Fruit fly (Drosophila melanogaster) whole organism, embryonic: ENCODE data around the gene red.
A peak's percentile ranks its signal among the peaks of the same experiment; 100 is the strongest.

Experiments
- Asciz ChIP-seq: fragments of 200-800 bp; sonication (Bioruptor generic); optimal IDR thresholded peaks from 2 replicates; lab custom pipeline; 2017; ENCODE audit warnings: missing biosample characterization, mild to moderate bottlenecking, missing genetic modification characterization, missing genetic modification reagents
- Bteb2 ChIP-seq: fragments of 200-800 bp; sonication (Bioruptor generic); optimal IDR thresholded peaks from 2 replicates; lab custom pipeline; 2016; ENCODE audit warnings: missing biosample characterization, missing genetic modification characterization
- C15 ChIP-seq: fragments of 200-800 bp; sonication (Bioruptor generic); IDR thresholded peaks from 3 replicates; pipeline ENCODE4 v1.3.6; 2022; ENCODE audit warnings: missing biosample characterization, missing genetic modification characterization
- CG10321 ChIP-seq: fragments of 200-800 bp; sonication (Bioruptor generic); IDR thresholded peaks from 2 replicates; pipeline ENCODE4 v1.3.6; 2022; ENCODE audit warnings: missing biosample characterization, missing genetic modification characterization
- CG10431 ChIP-seq: fragments of 200-800 bp; sonication (Bioruptor generic); optimal IDR thresholded peaks from 3 replicates; lab custom pipeline; 2018; ENCODE audit warnings: missing biosample characterization, mild to moderate bottlenecking, missing genetic modification characterization
- CG10462 ChIP-seq: fragments of 200-800 bp; sonication (Bioruptor generic); optimal IDR thresholded peaks from 2 replicates; lab custom pipeline; 2016; ENCODE audit warnings: missing biosample characterization, missing genetic modification characterization
- CG10654 ChIP-seq: fragments of 200-800 bp; sonication (Bioruptor generic); optimal IDR thresholded peaks from 2 replicates; lab custom pipeline; 2016; ENCODE audit warnings: missing biosample characterization, missing genetic modification characterization
- CG11504 ChIP-seq: fragments of 200-800 bp; sonication (Bioruptor generic); optimal IDR thresholded peaks from 3 replicates; lab custom pipeline; 2019; ENCODE audit warnings: missing biosample characterization, mild to moderate bottlenecking, missing genetic modification characterization, moderate library complexity
- CG11695 ChIP-seq: fragments of 200-800 bp; sonication (Bioruptor generic); IDR thresholded peaks from 3 replicates; pipeline ENCODE4 v1.3.6; 2022; ENCODE audit warnings: missing biosample characterization, missing genetic modification characterization
- CG12391 ChIP-seq: fragments of 200-800 bp; sonication (Bioruptor generic); optimal IDR thresholded peaks from 3 replicates; lab custom pipeline; 2018; ENCODE audit warnings: missing biosample characterization, mild to moderate bottlenecking, missing genetic modification characterization, moderate library complexity
- CG14667 ChIP-seq: fragments of 200-800 bp; sonication (Bioruptor generic); IDR thresholded peaks from 2 replicates; pipeline ENCODE4 v1.3.6; 2022; ENCODE audit warnings: missing biosample characterization, missing genetic modification characterization
- CG14710 ChIP-seq: fragments of 200-800 bp; sonication (Bioruptor generic); optimal IDR thresholded peaks from 3 replicates; lab custom pipeline; 2019; ENCODE audit warnings: missing biosample characterization, mild to moderate bottlenecking, missing genetic modification characterization, moderate library complexity
- CG15011 ChIP-seq: fragments of 200-800 bp; sonication (Bioruptor generic); optimal IDR thresholded peaks from 3 replicates; lab custom pipeline; 2018; ENCODE audit warnings: missing biosample characterization, mild to moderate bottlenecking, missing genetic modification characterization
- CG2120 ChIP-seq: fragments of 200-800 bp; sonication (Bioruptor generic); optimal IDR thresholded peaks from 3 replicates; lab custom pipeline; 2016; ENCODE audit warnings: missing biosample characterization, missing genetic modification characterization
- CG31441 ChIP-seq: fragments of 200-800 bp; sonication (Bioruptor generic); IDR thresholded peaks from 2 replicates; pipeline ENCODE4 v1.3.6; 2022; ENCODE audit warnings: missing biosample characterization, missing genetic modification characterization
- CG4360 ChIP-seq: fragments of 200-800 bp; sonication (Bioruptor generic); IDR thresholded peaks from 2 replicates; pipeline ENCODE4 v1.3.6; 2022; ENCODE audit warnings: missing biosample characterization, missing genetic modification characterization
- CG7556 ChIP-seq: fragments of 200-800 bp; sonication (Bioruptor generic); optimal IDR thresholded peaks from 2 replicates; lab custom pipeline; 2017; ENCODE audit warnings: missing biosample characterization, mild to moderate bottlenecking, missing genetic modification characterization
- CG7839 ChIP-seq: fragments of 200-800 bp; sonication (Bioruptor generic); optimal IDR thresholded peaks from 3 replicates; lab custom pipeline; 2018; ENCODE audit warnings: missing biosample characterization, mild to moderate bottlenecking, missing genetic modification characterization, moderate library complexity
- CG8765 ChIP-seq: fragments of 200-800 bp; sonication (Bioruptor generic); IDR thresholded peaks from 2 replicates; pipeline ENCODE4 v1.3.6; 2022; ENCODE audit warnings: missing biosample characterization, missing genetic modification characterization
- D ChIP-seq, 2 experiments: fragments of 200-800 bp in 1 of 2; fragments of >200 bp in 1 of 2; sonication (Bioruptor generic) in 1 of 2; optimal IDR thresholded peaks; 2 replicates in 1 of 2; 3 replicates in 1 of 2; lab custom pipeline; 2017; ENCODE audit warnings: mild to moderate bottlenecking in 1 of 2, missing biosample characterization in 1 of 2, missing genetic modification characterization in 1 of 2, missing genetic modification reagents in 1 of 2
- HLH54F ChIP-seq: fragments of 200-800 bp; sonication (Bioruptor generic); optimal IDR thresholded peaks from 3 replicates; lab custom pipeline; 2016; ENCODE audit warnings: missing biosample characterization, missing genetic modification characterization
- HLHmδ ChIP-seq: fragments of 200-800 bp; sonication (Bioruptor generic); optimal IDR thresholded peaks from 2 replicates; lab custom pipeline; 2018; ENCODE audit warnings: missing biosample characterization, mild to moderate bottlenecking, missing genetic modification characterization, moderate library complexity
- Hr39 ChIP-seq: fragments of >200 bp; optimal IDR thresholded peaks from 2 replicates; lab custom pipeline; 2017
- Lpt ChIP-seq: fragments of >200 bp; optimal IDR thresholded peaks from 2 replicates; lab custom pipeline; 2018; ENCODE audit warnings: missing biosample characterization, missing genetic modification characterization
- NK7.1 ChIP-seq: fragments of 200-800 bp; sonication (Bioruptor generic); optimal IDR thresholded peaks from 3 replicates; lab custom pipeline; 2016; ENCODE audit warnings: missing biosample characterization, missing genetic modification characterization
- Optix ChIP-seq: fragments of 200-800 bp; sonication (Bioruptor generic); IDR thresholded peaks from 3 replicates; pipeline ENCODE4 v1.3.6; 2022; ENCODE audit warnings: missing biosample characterization, missing genetic modification characterization
- PHDP ChIP-seq: fragments of 200-800 bp; sonication (Bioruptor generic); optimal IDR thresholded peaks from 3 replicates; lab custom pipeline; 2018; ENCODE audit warnings: missing biosample characterization, mild to moderate bottlenecking, missing genetic modification characterization, moderate library complexity
- Sox100B ChIP-seq: fragments of 200-800 bp; sonication (Bioruptor generic); optimal IDR thresholded peaks from 3 replicates; lab custom pipeline; 2018; ENCODE audit warnings: missing biosample characterization, mild to moderate bottlenecking, missing genetic modification characterization
- Trl ChIP-seq, 3 experiments: fragments of >200 bp in 2 of 3; fragments of 200-800 bp in 1 of 3; sonication (Bioruptor generic) in 1 of 3; optimal IDR thresholded peaks; 2 replicates in 1 of 3; 3 replicates in 2 of 3; lab custom pipeline; 2016 to 2017; ENCODE audit warnings: missing biosample characterization in 1 of 3, missing genetic modification characterization in 1 of 3
- ap ChIP-seq: fragments of 200-800 bp; sonication (Bioruptor generic); IDR thresholded peaks from 2 replicates; pipeline ENCODE4 v1.3.6; 2022; ENCODE audit warnings: missing biosample characterization, missing genetic modification characterization
- corto ChIP-seq: fragments of 200-800 bp; sonication (Bioruptor generic); optimal IDR thresholded peaks from 2 replicates; lab custom pipeline; 2016; ENCODE audit warnings: missing biosample characterization, mild to moderate bottlenecking, missing genetic modification characterization, moderate library complexity
- dpn ChIP-seq, 2 experiments: fragments of 200-800 bp; sonication (Bioruptor generic); optimal IDR thresholded peaks; 3 replicates each; lab custom pipeline; 2016; ENCODE audit warnings: missing biosample characterization in 2 of 2, missing genetic modification characterization in 2 of 2
- ems ChIP-seq: fragments of 200-800 bp; sonication (Bioruptor generic); optimal IDR thresholded peaks from 3 replicates; lab custom pipeline; 2016; ENCODE audit warnings: missing biosample characterization, missing genetic modification characterization
- en ChIP-seq: fragments of 200-800 bp; sonication (Bioruptor generic); optimal IDR thresholded peaks from 2 replicates; lab custom pipeline; 2016; ENCODE audit warnings: missing biosample characterization, missing genetic modification characterization
- fd102C ChIP-seq: fragments of 200-800 bp; sonication (Bioruptor generic); optimal IDR thresholded peaks from 2 replicates; lab custom pipeline; 2018; ENCODE audit warnings: missing biosample characterization, mild to moderate bottlenecking, missing genetic modification characterization, moderate library complexity
- gcm ChIP-seq: fragments of 200-800 bp; sonication (Bioruptor generic); optimal IDR thresholded peaks from 2 replicates; lab custom pipeline; 2019; ENCODE audit warnings: missing biosample characterization, mild to moderate bottlenecking, missing genetic modification characterization, moderate library complexity
- gem ChIP-seq: fragments of 200-800 bp; sonication (Bioruptor generic); optimal IDR thresholded peaks from 2 replicates; lab custom pipeline; 2019; ENCODE audit warnings: missing biosample characterization, mild to moderate bottlenecking, missing genetic modification characterization, moderate library complexity
- gfzf ChIP-seq: fragments of 200-800 bp; sonication (Bioruptor generic); optimal IDR thresholded peaks from 2 replicates; lab custom pipeline; 2016; ENCODE audit warnings: missing biosample characterization, mild to moderate bottlenecking, missing genetic modification characterization, moderate library complexity
- insv ChIP-seq, 2 experiments: fragments of 200-800 bp; sonication (Bioruptor generic); optimal IDR thresholded peaks; 3 replicates each; lab custom pipeline; 2016 to 2018; ENCODE audit warnings: missing biosample characterization in 2 of 2, missing genetic modification characterization in 2 of 2
- lmd ChIP-seq: fragments of 200-800 bp; sonication (Bioruptor generic); IDR thresholded peaks from 2 replicates; pipeline ENCODE4 v1.3.6; 2022; ENCODE audit warnings: missing biosample characterization, missing genetic modification characterization
- lov ChIP-seq, 2 experiments: fragments of 200-800 bp in 1 of 2; fragments of >200 bp in 1 of 2; sonication (Bioruptor generic) in 1 of 2; IDR thresholded peaks in 1 of 2; optimal IDR thresholded peaks in 1 of 2; 2 replicates in 1 of 2; 3 replicates in 1 of 2; pipeline versions ENCODE4 v1.3.6 to Lab custom; 2017 to 2022; ENCODE audit warnings: missing biosample characterization in 1 of 2, missing genetic modification characterization in 1 of 2
- nmo ChIP-seq: fragments of 200-800 bp; sonication (Bioruptor generic); optimal IDR thresholded peaks from 2 replicates; lab custom pipeline; 2018; ENCODE audit warnings: missing biosample characterization, mild to moderate bottlenecking, missing genetic modification characterization, moderate library complexity
- org-1 ChIP-seq: fragments of 200-800 bp; sonication (Bioruptor generic); optimal IDR thresholded peaks from 2 replicates; lab custom pipeline; 2017; ENCODE audit warnings: missing biosample characterization, missing genetic modification characterization
- otp ChIP-seq: fragments of 200-800 bp; sonication (Bioruptor generic); IDR thresholded peaks from 3 replicates; pipeline ENCODE4, ENCODE4 v1.3.6; 2022; ENCODE audit warnings: missing biosample characterization, missing genetic modification characterization
- pan ChIP-seq, 4 experiments: fragments of >200 bp in 3 of 4; fragments of 200-800 bp in 1 of 4; sonication (Bioruptor generic) in 1 of 4; optimal IDR thresholded peaks in 3 of 4; IDR thresholded peaks in 1 of 4; 2 replicates each; pipeline versions ENCODE4 v1.3.6 to Lab custom; 2017 to 2022; ENCODE audit warnings: missing biosample characterization in 2 of 4, missing genetic modification characterization in 2 of 4, mixed read lengths in 1 of 4
- phol ChIP-seq: fragments of 200-800 bp; sonication (Bioruptor generic); optimal IDR thresholded peaks from 3 replicates; lab custom pipeline; 2018; ENCODE audit warnings: missing biosample characterization, mild to moderate bottlenecking, missing genetic modification characterization, moderate library complexity
- pros ChIP-seq: fragments of 200-800 bp; sonication (Bioruptor generic); optimal IDR thresholded peaks from 3 replicates; lab custom pipeline; 2019; ENCODE audit warnings: missing biosample characterization, mild to moderate bottlenecking, missing genetic modification characterization, moderate library complexity
- pum ChIP-seq: fragments of 200-800 bp; sonication (Bioruptor generic); optimal IDR thresholded peaks from 2 replicates; lab custom pipeline; 2016; ENCODE audit warnings: missing biosample characterization, missing genetic modification characterization
- sim ChIP-seq: fragments of 200-800 bp; sonication (Bioruptor generic); IDR thresholded peaks from 2 replicates; pipeline ENCODE4 v1.3.6; 2022; ENCODE audit warnings: missing biosample characterization, missing genetic modification characterization
- slp2 ChIP-seq: fragments of 200-800 bp; sonication (Bioruptor generic); optimal IDR thresholded peaks from 2 replicates; lab custom pipeline; 2016; ENCODE audit warnings: missing biosample characterization, missing genetic modification characterization

Gene red

dm6 chr3R:14332735-14333134, 43.9 kb downstream of the red start (continued):
- peak; percentile 15 for TF ChIP-seq CG2120 (GFP tag; lab: Kevin White, UChicago)
- TF ChIP-seq CG14667 (GFP tag; lab: Robert Waterston, UW), result no peak
- TF ChIP-seq Lpt (GFP tag; lab: Kevin White, UChicago), result no peak
- no peak for TF ChIP-seq en (GFP tag; lab: Kevin White, UChicago)
- TF ChIP-seq sim (GFP tag; lab: Robert Waterston, UW), result no peak
- no peak for TF ChIP-seq slp2
- TF ChIP-seq CG10321, result no peak
- TF ChIP-seq Trl (optimal IDR thresholded peaks at IDR 0.05; lab: Kevin White, UChicago), result no peak
- no peak for TF ChIP-seq Trl (GFP tag; optimal IDR thresholded peaks at IDR 0.05; lab: Kevin White, UChicago)
- TF ChIP-seq insv (GFP tag; optimal IDR thresholded peaks at IDR 0.05; lab: Kevin White, UChicago), result no peak
- no peak for TF ChIP-seq pum (GFP tag; lab: Kevin White, UChicago)
- TF ChIP-seq CG7839 (tag; lab: Kevin White, UChicago), result peak; percentile 46
- TF ChIP-seq fd102C (GFP tag; lab: Kevin White, UChicago), result no peak
- no peak for TF ChIP-seq Optix (GFP tag; lab: Robert Waterston, UW)
- TF ChIP-seq org-1 (GFP tag; lab: Kevin White, UChicago), result no peak
- no peak for TF ChIP-seq D (optimal IDR thresholded peaks at IDR 0.05; lab: Kevin White, UChicago)
- no peak for TF ChIP-seq D (GFP tag; optimal IDR thresholded peaks at IDR 0.05; lab: Kevin White, UChicago)
- TF ChIP-seq CG10431 (GFP tag; lab: Kevin White, UChicago), result no peak
- no peak for TF ChIP-seq corto (GFP tag; lab: Kevin White, UChicago)
- TF ChIP-seq nmo, result peak; percentile 49
- peak; percentile 65 for TF ChIP-seq gem
- TF ChIP-seq CG11504 (tag; lab: Kevin White, UChicago), result peak; percentile 56
- TF ChIP-seq pros, result no peak
- TF ChIP-seq CG15011 (GFP tag; lab: Kevin White, UChicago), result peak; percentile 7
- TF ChIP-seq CG31441, result 0 out of 2 replicates have a peak, but pooled peaks have one; percentile 12
- TF ChIP-seq gcm (GFP tag; lab: Kevin White, UChicago), result no peak
- TF ChIP-seq gfzf (GFP tag; lab: Kevin White, UChicago), result no peak
- no peak for TF ChIP-seq Hr39 (lab: Kevin White, UChicago)
- no peak for TF ChIP-seq CG10654
- TF ChIP-seq CG8765, result no peak
- no peak for TF ChIP-seq CG4360 (GFP tag; lab: Robert Waterston, UW)
- no peak for TF ChIP-seq dpn (GFP tag; optimal IDR thresholded peaks at IDR 0.05; lab: Kevin White, UChicago)
- no peak for TF ChIP-seq CG10462 (GFP tag; lab: Kevin White, UChicago)
- peak; percentile 33 for TF ChIP-seq Asciz (GFP tag; lab: Kevin White, UChicago)
- no peak for TF ChIP-seq CG11695 (GFP tag; lab: Robert Waterston, UW)
- TF ChIP-seq lmd (GFP tag; lab: Robert Waterston, UW), result peak; percentile 12; the same call in 1 of the 2 replicates
- no peak for TF ChIP-seq HLH54F (GFP tag; lab: Kevin White, UChicago)
- TF ChIP-seq lov (optimal IDR thresholded peaks at IDR 0.05; lab: Kevin White, UChicago), result no peak
- no peak for TF ChIP-seq lov (GFP tag; IDR thresholded peaks at IDR 0.05; lab: Robert Waterston, UW)
- no peak for TF ChIP-seq HLHmδ
- TF ChIP-seq CG14710, result peak; percentile 13
- no peak for TF ChIP-seq Bteb2
- TF ChIP-seq CG7556 (GFP tag; lab: Kevin White, UChicago), result peak; percentile 19
- no peak for TF ChIP-seq ems
- peak; percentile 0 for TF ChIP-seq Sox100B
- TF ChIP-seq pan (optimal IDR thresholded peaks at IDR 0.05; lab: Kevin White, UChicago), result no peak
- TF ChIP-seq pan (GFP tag; optimal IDR thresholded peaks at IDR 0.05 in 1 of 2, IDR thresholded peaks at IDR 0.05 in 1 of 2), result peak in 1 of 2 experiments; percentile 56
- TF ChIP-seq ap (GFP tag; lab: Robert Waterston, UW), result no peak
- TF ChIP-seq C15, result no peak
- no peak for TF ChIP-seq NK7.1
- peak; percentile 44 for TF ChIP-seq phol (tag; lab: Kevin White, UChicago)
- peak; percentile 35 for TF ChIP-seq PHDP
- no peak for TF ChIP-seq otp
- peak; percentile 56 for TF ChIP-seq CG12391 (tag; lab: Kevin White, UChicago)
